Fruit fly (Drosophila melanogaster) Kc167 (cell line): ENCODE measurements around the gene CG11396.

ENCODE experiments used
- Myc ChIP-seq: fragments of >200 bp; optimal IDR thresholded peaks from 2 replicates; lab custom pipeline; 2017; ENCODE audit warnings: missing external identifiers
- Sin3A ChIP-seq: fragments of >200 bp; optimal IDR thresholded peaks from 2 replicates; lab custom pipeline; 2018; ENCODE audit warnings: missing external identifiers
- h ChIP-seq: fragments of >200 bp; optimal IDR thresholded peaks from 3 replicates; lab custom pipeline; 2018; ENCODE audit warnings: missing external identifiers
- insv ChIP-seq: fragments of >200 bp; optimal IDR thresholded peaks from 3 replicates; lab custom pipeline; 2018; ENCODE audit warnings: missing external identifiers
- psq ChIP-seq: fragments of >200 bp; optimal IDR thresholded peaks from 2 replicates; lab custom pipeline; 2017; ENCODE audit warnings: missing external identifiers
- ttk ChIP-seq: sonication (Bioruptor generic); optimal IDR thresholded peaks from 2 replicates; lab custom pipeline; 2017; ENCODE audit warnings: missing external identifiers

dm6 chr3L:20771001-20771890 lies 16.7 kb downstream of the CG11396 start, which contains the start of the genes CG4042 and Pitslre:
- TF ChIP-seq ttk (lab: Kevin White, UChicago) (no peak), psq (no peak), insv (no peak), Sin3A (lab: Kevin White, UChicago) (no peak), h (no peak), Myc (lab: Kevin White, UChicago) (no peak)
